Worm (Caenorhabditis elegans) whole organism, mixed stage, embryonic: ENCODE results near the gene srsx-13.

Experiments
- bed-3 ChIP-seq: fragments of 200-800 bp; sonication (Bioruptor generic); optimal IDR thresholded peaks from 3 replicates; lab custom pipeline; 2018; ENCODE audit warnings: mild to moderate bottlenecking, missing genetic modification characterization, moderate library complexity, missing compliant biosample characterization
- blmp-1 ChIP-seq: fragments of 150-350 bp; optimal IDR thresholded peaks from 2 replicates; lab custom pipeline; 2014; ENCODE audit warnings: missing biosample characterization, missing genetic modification characterization
- ceh-39 ChIP-seq: fragments of 150-350 bp; optimal IDR thresholded peaks from 2 replicates; lab custom pipeline; 2014; ENCODE audit warnings: missing biosample characterization, missing genetic modification characterization
- ceh-43 ChIP-seq: fragments of 200-800 bp; sonication (Bioruptor generic); optimal IDR thresholded peaks from 2 replicates; lab custom pipeline; 2018; ENCODE audit warnings: mild to moderate bottlenecking, missing genetic modification characterization, moderate library complexity, missing compliant biosample characterization
- ceh-83 ChIP-seq: fragments of 200-800 bp; sonication (Bioruptor generic); optimal IDR thresholded peaks from 2 replicates; lab custom pipeline; 2018; ENCODE audit warnings: mild to moderate bottlenecking, missing genetic modification characterization, missing compliant biosample characterization
- ces-1 ChIP-seq: fragments of 150-350 bp; optimal IDR thresholded peaks from 2 replicates; lab custom pipeline; 2014; ENCODE audit warnings: missing biosample characterization, missing genetic modification reagents, missing genetic modification characterization
- cnd-1 ChIP-seq: fragments of 200-800 bp; sonication (Bioruptor generic); optimal IDR thresholded peaks from 2 replicates; lab custom pipeline; 2018; ENCODE audit warnings: mild to moderate bottlenecking, missing genetic modification characterization, missing compliant biosample characterization
- drap-1 ChIP-seq: fragments of 200-800 bp; sonication (Bioruptor generic); optimal IDR thresholded peaks from 3 replicates; lab custom pipeline; 2018; ENCODE audit warnings: mild to moderate bottlenecking, missing genetic modification characterization, missing compliant biosample characterization
- elt-1 ChIP-seq: sonication (generic microtip); optimal IDR thresholded peaks from 2 replicates; lab custom pipeline; 2017; ENCODE audit warnings: missing genetic modification characterization, mild to moderate bottlenecking, missing compliant biosample characterization, antibody characterized with exemption, moderate library complexity, borderline replicate concordance; ENCODE audit not compliant: insufficient read depth
- elt-3 ChIP-seq: fragments of 150-350 bp; optimal IDR thresholded peaks from 2 replicates; lab custom pipeline; 2014; ENCODE audit warnings: missing biosample characterization, missing genetic modification characterization
- flh-1 ChIP-seq: fragments of 200-800 bp; sonication (Bioruptor generic); optimal IDR thresholded peaks from 2 replicates; lab custom pipeline; 2018; ENCODE audit warnings: mild to moderate bottlenecking, missing genetic modification characterization, moderate library complexity, missing compliant biosample characterization
- ham-2 ChIP-seq: fragments of 200-800 bp; sonication (Bioruptor generic); optimal IDR thresholded peaks from 2 replicates; lab custom pipeline; 2018; ENCODE audit warnings: mild to moderate bottlenecking, missing genetic modification characterization, missing compliant biosample characterization
- hlh-1 ChIP-seq: fragments of 150-350 bp; optimal IDR thresholded peaks from 2 replicates; lab custom pipeline; 2014; ENCODE audit warnings: missing biosample characterization, missing genetic modification reagents, missing genetic modification characterization
- lin-13 ChIP-seq: fragments of 150-350 bp; optimal IDR thresholded peaks from 2 replicates; lab custom pipeline; 2014; ENCODE audit warnings: missing biosample characterization, missing genetic modification characterization
- lin-32 ChIP-seq: fragments of 200-800 bp; sonication (Bioruptor generic); optimal IDR thresholded peaks from 2 replicates; lab custom pipeline; 2018; ENCODE audit warnings: mild to moderate bottlenecking, missing genetic modification characterization, missing compliant biosample characterization
- lsy-2 ChIP-seq: fragments of 150-350 bp; optimal IDR thresholded peaks from 2 replicates; lab custom pipeline; 2014; ENCODE audit warnings: missing biosample characterization, missing genetic modification characterization
- mab-5 ChIP-seq: fragments of 150-350 bp; optimal IDR thresholded peaks from 2 replicates; lab custom pipeline; 2014; ENCODE audit warnings: missing biosample characterization, missing genetic modification characterization
- mep-1 ChIP-seq: fragments of 150-350 bp; optimal IDR thresholded peaks from 2 replicates; lab custom pipeline; 2017; ENCODE audit warnings: missing biosample characterization, missing genetic modification reagents, missing genetic modification characterization, inconsistent platforms
- mls-2 ChIP-seq: sonication (generic microtip); optimal IDR thresholded peaks from 2 replicates; lab custom pipeline; 2016; ENCODE audit warnings: mild to moderate bottlenecking, missing genetic modification characterization, moderate library complexity, missing compliant biosample characterization
- nhr-237 ChIP-seq: fragments of 150-350 bp; optimal IDR thresholded peaks from 2 replicates; lab custom pipeline; 2014; ENCODE audit warnings: missing biosample characterization, missing genetic modification characterization
- nhr-28 ChIP-seq: fragments of 150-350 bp; optimal IDR thresholded peaks from 2 replicates; lab custom pipeline; 2014; ENCODE audit warnings: missing biosample characterization, missing genetic modification characterization
- nhr-76 ChIP-seq: sonication (generic microtip); optimal IDR thresholded peaks from 2 replicates; lab custom pipeline; 2017; ENCODE audit warnings: missing biosample characterization, missing genetic modification characterization
- pha-4 ChIP-seq: fragments of 150-350 bp; optimal IDR thresholded peaks from 2 replicates; lab custom pipeline; 2018; ENCODE audit warnings: missing biosample characterization, missing genetic modification reagents, missing genetic modification characterization
- sem-2 ChIP-seq: fragments of 200-800 bp; sonication (Bioruptor generic); optimal IDR thresholded peaks from 2 replicates; lab custom pipeline; 2018; ENCODE audit warnings: mild to moderate bottlenecking, missing genetic modification characterization, missing compliant biosample characterization
- snpc-4 ChIP-seq: fragments of 150-350 bp; optimal IDR thresholded peaks from 2 replicates; lab custom pipeline; 2014; ENCODE audit warnings: missing biosample characterization, missing genetic modification characterization
- sptf-1 ChIP-seq: sonication (generic microtip); optimal IDR thresholded peaks from 2 replicates; lab custom pipeline; 2017; ENCODE audit warnings: mild to moderate bottlenecking, missing genetic modification characterization, moderate library complexity, missing compliant biosample characterization
- tbx-8 ChIP-seq: fragments of 200-800 bp; sonication (Bioruptor generic); optimal IDR thresholded peaks from 2 replicates; lab custom pipeline; 2018; ENCODE audit warnings: mild to moderate bottlenecking, missing genetic modification characterization, moderate library complexity, missing compliant biosample characterization
- unc-120 ChIP-seq: sonication (generic microtip); optimal IDR thresholded peaks from 2 replicates; lab custom pipeline; 2017; ENCODE audit warnings: missing genetic modification characterization, missing compliant biosample characterization; ENCODE audit not compliant: poor library complexity, severe bottlenecking
- unc-62 ChIP-seq: fragments of 150-350 bp; optimal IDR thresholded peaks from 2 replicates; lab custom pipeline; 2014; ENCODE audit warnings: missing biosample characterization, missing genetic modification reagents, missing genetic modification characterization
- zip-8 ChIP-seq: fragments of 150-350 bp; optimal IDR thresholded peaks from 2 replicates; lab custom pipeline; 2014; ENCODE audit warnings: missing biosample characterization, missing genetic modification characterization

The srsx-13 gene

ce11 chrV:4983091-4983490 lies at the start of gene srsx-13:
srsx-13 (minus strand) TSS chrV:4983191.
- TF ChIP-seq unc-62 (GFP tag; lab: Kevin White, UChicago) = no peak
- TF ChIP-seq nhr-76 = no peak
- no peak for TF ChIP-seq mep-1 (tag; lab: Kevin White, UChicago)
- TF ChIP-seq unc-120 (tag; lab: Kevin White, UChicago) = no peak
- TF ChIP-seq sem-2 (GFP tag; lab: Kevin White, UChicago) = no peak
- TF ChIP-seq ceh-83 (GFP tag; lab: Kevin White, UChicago) = no peak
- no peak for TF ChIP-seq pha-4 (tag; lab: Kevin White, UChicago)
- TF ChIP-seq flh-1 (GFP tag; lab: Kevin White, UChicago) = no peak
- no peak for TF ChIP-seq elt-1 (tag; lab: Kevin White, UChicago)
- no peak for TF ChIP-seq cnd-1 (tag; lab: Kevin White, UChicago)
- no peak for TF ChIP-seq zip-8 (tag; lab: Kevin White, UChicago)
- no peak for TF ChIP-seq bed-3 (GFP tag; lab: Kevin White, UChicago)
- TF ChIP-seq lin-32 = no peak
- TF ChIP-seq mls-2 (tag; lab: Kevin White, UChicago) = no peak
- TF ChIP-seq mab-5 = no peak
- no peak for TF ChIP-seq lin-13 (tag; lab: Kevin White, UChicago)
- TF ChIP-seq nhr-237 = no peak
- TF ChIP-seq tbx-8 (GFP tag; lab: Kevin White, UChicago) = no peak
- TF ChIP-seq lsy-2 (tag; lab: Kevin White, UChicago) = no peak

ce11 chrV:5032176-5032575 lies 49.2 kb upstream of the srsx-13 start:
- TF ChIP-seq elt-3 (tag; lab: Kevin White, UChicago) = no peak
- no peak for TF ChIP-seq sptf-1 (tag; lab: Kevin White, UChicago)
- peak; percentile 29 for TF ChIP-seq hlh-1 (tag; lab: Kevin White, UChicago)
- no peak for TF ChIP-seq zip-8 (tag; lab: Kevin White, UChicago)
- no peak for TF ChIP-seq nhr-28 (tag; lab: Kevin White, UChicago)
- TF ChIP-seq, all 35 proteins: peak for 1

ce11 chrV:5031764-5032163 lies 48.8 kb upstream of the srsx-13 start:
- no peak for TF ChIP-seq cnd-1 (tag; lab: Kevin White, UChicago)
- TF ChIP-seq sem-2 (GFP tag; lab: Kevin White, UChicago) = no peak
- TF ChIP-seq unc-62 (GFP tag; lab: Kevin White, UChicago) = no peak
- no peak for TF ChIP-seq unc-120 (tag; lab: Kevin White, UChicago)
- TF ChIP-seq snpc-4 = no peak
- TF ChIP-seq ceh-43 = no peak
- no peak for TF ChIP-seq drap-1 (GFP tag; lab: Kevin White, UChicago)
- TF ChIP-seq, all 35 proteins: peak for 0

- TF ChIP-seq mls-2 (tag; lab: Kevin White, UChicago) (no peak), ces-1 (no peak), ham-2 (GFP tag; lab: Kevin White, UChicago) (no peak), mab-5 (no peak), nhr-28 (tag; lab: Kevin White, UChicago) (no peak), ceh-43 (no peak), flh-1 (GFP tag; lab: Kevin White, UChicago) (no peak), elt-3 (tag; lab: Kevin White, UChicago) (no peak), zip-8 (tag; lab: Kevin White, UChicago) (no peak), sptf-1 (tag; lab: Kevin White, UChicago) (no peak), snpc-4 (no peak), tbx-8 (GFP tag; lab: Kevin White, UChicago) (no peak), lin-32 (no peak)
These were observed 47.7 kb upstream of the srsx-13 start, which contains the start of gene swt-7 for ce11 chrV:5030715-5031114. swt-7 (minus strand) TSS chrV:5030815.

ce11 chrV:5030212-5030611 lies 47.2 kb upstream of the srsx-13 start:
- TF ChIP-seq blmp-1 (no peak), drap-1 (GFP tag; lab: Kevin White, UChicago) (no peak), mls-2 (tag; lab: Kevin White, UChicago) (no peak), lin-32 (no peak), unc-62 (GFP tag; lab: Kevin White, UChicago) (no peak)

- TF ChIP-seq ceh-39 (tag; lab: Kevin White, UChicago) (no peak), elt-3 (tag; lab: Kevin White, UChicago) (peak; percentile 43)
These were observed 44.6 kb upstream of the srsx-13 start, which contains the start of gene cpt-4 for ce11 chrV:5027640-5028039. cpt-4 (minus strand) TSS chrV:5027723.
